Worm (Caenorhabditis elegans): ENCODE data around the gene srlf-34.

- TF ChIP-seq lin-15B (tag; optimal IDR thresholded peaks at IDR 0.05) = peak; percentile 31
- TF ChIP-seq pqm-1 (tag; optimal IDR thresholded peaks at IDR 0.05) = no peak
- TF ChIP-seq snpc-4 (tag; optimal IDR thresholded peaks at IDR 0.05) = peak; percentile 37
- no peak for TF ChIP-seq nhr-28 (tag; optimal IDR thresholded peaks at IDR 0.05)
- TF ChIP-seq ztf-4 (tag; optimal IDR thresholded peaks at IDR 0.05) = peak; percentile 26
- TF ChIP-seq nhr-237 (tag; optimal IDR thresholded peaks at IDR 0.05) = no peak
- TF ChIP-seq zip-4 (GFP tag; optimal IDR thresholded peaks at IDR 0.05) = no peak
- peak; percentile 52 for TF ChIP-seq F16B12.6 (tag; optimal IDR thresholded peaks at IDR 0.05)
- TF ChIP-seq dsc-1 (tag; optimal IDR thresholded peaks at IDR 0.05) = peak; percentile 70
- TF ChIP-seq hpl-2 (GFP tag; optimal IDR thresholded peaks at IDR 0.05) = peak; percentile 3
Measured at ce11 chrII:10303663-10304115, 8.4 kb upstream of the srlf-34 start, which contains the start of gene vha-9.

All from whole organism, L1 larva.